Worm (Caenorhabditis elegans): Measurements from ENCODE around the gene sra-37.

The sra-37 gene

DNA sequence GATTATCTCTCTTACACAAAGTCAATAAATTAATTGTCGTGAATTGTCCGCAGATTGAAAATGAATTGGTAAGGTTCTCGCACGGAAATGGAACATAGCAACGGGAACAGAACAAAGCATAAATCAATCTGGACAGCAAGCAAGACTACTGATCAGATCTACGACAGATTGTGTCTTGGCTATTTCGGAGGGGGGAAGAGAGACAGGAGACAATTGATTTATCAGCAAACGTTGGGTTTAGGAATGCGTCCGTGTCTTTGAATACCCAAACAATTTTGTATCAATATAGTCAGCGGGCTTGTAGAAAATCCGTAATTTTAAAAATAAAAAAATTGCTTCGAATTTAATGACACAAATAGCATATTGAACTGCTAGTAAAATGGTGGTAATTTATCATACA is 48.1 kb upstream of the sra-37 start (continued):
- no peak for TF ChIP-seq nhr-84 (tag; optimal IDR thresholded peaks at IDR 0.05)
- TF ChIP-seq elt-3 (tag; optimal IDR thresholded peaks at IDR 0.05) = peak in 3 of 6 experiments; percentile 47 to 83 (median 65)
- no peak for TF ChIP-seq ztf-4 (tag; optimal IDR thresholded peaks at IDR 0.05)
- no peak for TF ChIP-seq C04F5.9 (tag; optimal IDR thresholded peaks at IDR 0.05)
- no peak for TF ChIP-seq unc-62 (GFP tag; optimal IDR thresholded peaks at IDR 0.05)
- no peak for TF ChIP-seq lin-15B (tag; optimal IDR thresholded peaks at IDR 0.05)
- no peak for TF ChIP-seq mep-1 (tag; optimal IDR thresholded peaks at IDR 0.05)
- TF ChIP-seq nhr-19 (GFP tag; conservative IDR thresholded peaks at IDR 0.05) = no peak; the same call in 1 of the 2 replicates
- TF ChIP-seq sptf-1 (tag; optimal IDR thresholded peaks at IDR 0.05) = no peak
- no peak for TF ChIP-seq ztf-11 (tag; optimal IDR thresholded peaks at IDR 0.05)
- TF ChIP-seq C34B4.2 (tag; optimal IDR thresholded peaks at IDR 0.05) = no peak
- TF ChIP-seq ceh-63 (GFP tag; optimal IDR thresholded peaks at IDR 0.05) = no peak
- TF ChIP-seq sox-4 (tag; optimal IDR thresholded peaks at IDR 0.05) = no peak
- TF ChIP-seq grh-1 (GFP tag; IDR thresholded peaks at IDR 0.05) = no peak
- no peak for TF ChIP-seq dpl-1 (GFP tag; optimal IDR thresholded peaks at IDR 0.05)
- no peak for TF ChIP-seq nhr-12 (tag; optimal IDR thresholded peaks at IDR 0.05)
- TF ChIP-seq mef-2 (tag; optimal IDR thresholded peaks at IDR 0.05) = no peak
- peak; percentile 16 for TF ChIP-seq nhr-71 (tag; optimal IDR thresholded peaks at IDR 0.05)
- peak; percentile 83 for TF ChIP-seq nhr-85 (tag)
- TF ChIP-seq fkh-8 (tag; optimal IDR thresholded peaks at IDR 0.05) = no peak
- no peak for TF ChIP-seq xbp-1 (tag; optimal IDR thresholded peaks at IDR 0.05)
- TF ChIP-seq ceh-82 (tag; optimal IDR thresholded peaks at IDR 0.05) = no peak
- TF ChIP-seq nhr-76 (tag; optimal IDR thresholded peaks at IDR 0.05) = no peak
- TF ChIP-seq zag-1 (tag; optimal IDR thresholded peaks at IDR 0.05) = no peak
- TF ChIP-seq ceh-88 (GFP tag; IDR thresholded peaks at IDR 0.05) = no peak
- peak in 1 of 2 experiments; percentile 24 for TF ChIP-seq mdl-1 (tag; optimal IDR thresholded peaks at IDR 0.05)
- no peak for TF ChIP-seq efl-3 (GFP tag; optimal IDR thresholded peaks at IDR 0.05)
- TF ChIP-seq sup-37 (GFP tag; optimal IDR thresholded peaks at IDR 0.05) = no peak
- no peak for TF ChIP-seq hlh-17 (GFP tag; optimal IDR thresholded peaks at IDR 0.05; ENCODE audit: borderline replicate concordance)
- TF ChIP-seq pax-3 (tag; optimal IDR thresholded peaks at IDR 0.05) = no peak
- no peak for TF ChIP-seq vab-15 (tag; optimal IDR thresholded peaks at IDR 0.05)
- no peak for TF ChIP-seq pqm-1 (tag; optimal IDR thresholded peaks at IDR 0.05)
- no peak for TF ChIP-seq F16B12.6 (tag; optimal IDR thresholded peaks at IDR 0.05)
- no peak for TF ChIP-seq lin-13 (GFP tag; optimal IDR thresholded peaks at IDR 0.05)
- TF ChIP-seq aly-2 (tag; optimal IDR thresholded peaks at IDR 0.05) = no peak
- TF ChIP-seq jun-1 (tag; optimal IDR thresholded peaks at IDR 0.05) = no peak
- no peak for TF ChIP-seq tbx-2 (tag; optimal IDR thresholded peaks at IDR 0.05)
- TF ChIP-seq rnt-1 (tag; optimal IDR thresholded peaks at IDR 0.05) = no peak
- no peak for TF ChIP-seq fos-1 (tag; optimal IDR thresholded peaks at IDR 0.05)
- no peak for TF ChIP-seq fkh-4 (tag; optimal IDR thresholded peaks at IDR 0.05; ENCODE audit: borderline replicate concordance)
- no peak for TF ChIP-seq nhr-28 (tag; optimal IDR thresholded peaks at IDR 0.05)
- TF ChIP-seq hlh-4 (tag; optimal IDR thresholded peaks at IDR 0.05) = no peak
- no peak for TF ChIP-seq lir-3 (tag; optimal IDR thresholded peaks at IDR 0.05; ENCODE audit: poor library complexity)
- TF ChIP-seq mab-9 (GFP tag; IDR thresholded peaks at IDR 0.05) = no peak
- no peak for TF ChIP-seq unc-86 (tag; optimal IDR thresholded peaks at IDR 0.05)
- TF ChIP-seq blmp-1 (tag; optimal IDR thresholded peaks at IDR 0.05) = peak; percentile 51
- peak; percentile 10 for TF ChIP-seq irx-1 (tag; optimal IDR thresholded peaks at IDR 0.05)
- TF ChIP-seq aha-1 (tag; optimal IDR thresholded peaks at IDR 0.05) = no peak
